Worm (Caenorhabditis elegans) whole organism, early embryonic: ENCODE measurements around the gene pyc-1.

Experiments used
- B0310.2 ChIP-seq: sonication (generic microtip); optimal IDR thresholded peaks from 2 replicates; lab custom pipeline; 2016; ENCODE audit warnings: mild to moderate bottlenecking, missing genetic modification characterization, missing compliant biosample characterization
- F13C5.2 ChIP-seq: sonication (generic microtip); optimal IDR thresholded peaks from 2 replicates; lab custom pipeline; 2017; ENCODE audit warnings: mild to moderate bottlenecking, missing genetic modification characterization, inconsistent platforms, missing compliant biosample characterization
- ama-1 ChIP-seq: fragments of 150-350 bp; optimal IDR thresholded peaks from 2 replicates; lab custom pipeline; 2014
- ceh-13 ChIP-seq: fragments of 200-800 bp; sonication (Bioruptor generic); optimal IDR thresholded peaks from 2 replicates; lab custom pipeline; 2018; ENCODE audit warnings: mild to moderate bottlenecking, missing genetic modification characterization, missing compliant biosample characterization
- hmbx-1 ChIP-seq: sonication (generic microtip); optimal IDR thresholded peaks from 2 replicates; lab custom pipeline; 2016; ENCODE audit warnings: mild to moderate bottlenecking, missing genetic modification characterization, missing compliant biosample characterization
- hmg-4 ChIP-seq: fragments of 200-800 bp; sonication (Bioruptor generic); optimal IDR thresholded peaks from 2 replicates; lab custom pipeline; 2018; ENCODE audit warnings: mild to moderate bottlenecking, missing genetic modification characterization, missing compliant biosample characterization
- hnd-1 ChIP-seq: sonication (generic microtip); optimal IDR thresholded peaks from 2 replicates; lab custom pipeline; 2016; ENCODE audit warnings: missing genetic modification characterization, missing compliant biosample characterization
- scrt-1 ChIP-seq: fragments of 200-800 bp; sonication (Bioruptor generic); IDR thresholded peaks from 2 replicates; pipeline ENCODE4 v1.3.6; 2022; ENCODE audit warnings: missing genetic modification characterization, missing compliant biosample characterization
- tbx-11 ChIP-seq: fragments of 200-800 bp; sonication (Bioruptor generic); IDR thresholded peaks from 2 replicates; pipeline ENCODE4 v1.3.6; 2022; ENCODE audit warnings: missing genetic modification characterization, missing compliant biosample characterization
- tbx-37 ChIP-seq: fragments of 200-800 bp; sonication (Bioruptor generic); conservative IDR thresholded peaks from 2 replicates; pipeline ENCODE4 v1.3.6; 2022; ENCODE audit warnings: missing genetic modification reagents, missing genetic modification characterization, missing compliant biosample characterization

DNA sequence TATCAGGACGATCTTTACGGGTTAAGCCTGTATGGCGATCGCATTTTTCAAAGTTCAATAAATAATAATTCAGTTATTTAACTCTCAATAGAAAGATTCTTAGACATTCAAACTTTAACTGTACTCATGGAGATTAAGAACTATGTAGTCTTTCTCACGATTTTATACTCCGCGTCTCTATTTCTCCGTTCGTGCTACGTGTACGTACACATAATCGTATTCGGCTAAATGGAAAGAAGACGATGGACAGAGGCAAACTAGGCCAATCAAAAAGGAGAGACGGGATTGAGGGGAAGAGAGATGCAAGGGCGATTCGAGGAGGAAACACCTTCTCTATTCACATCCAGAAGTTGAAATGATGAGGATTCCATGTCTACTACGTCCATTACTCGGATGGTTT, 48.9 kb downstream of the pyc-1 start, which contains the start of gene bus-18:
- TF ChIP-seq tbx-11 (GFP tag; lab: Robert Waterston, UW) (no peak), ama-1 (lab: Kevin White, UChicago) (no peak), hnd-1 (tag; lab: Kevin White, UChicago) (no peak), hmg-4 (GFP tag; lab: Kevin White, UChicago) (no peak), F13C5.2 (tag; lab: Kevin White, UChicago) (no peak), hmbx-1 (tag; lab: Kevin White, UChicago) (no peak), scrt-1 (no peak), B0310.2 (tag; lab: Kevin White, UChicago) (no peak), tbx-37 (GFP tag; lab: Robert Waterston, UW) (no peak), ceh-13 (GFP tag; lab: Kevin White, UChicago) (no peak)
